Fruit fly (Drosophila melanogaster): ENCODE results near the gene CG5255.

- TF ChIP-seq CG7101 (tag; optimal IDR thresholded peaks at IDR 0.05) (no peak), CG33017 (tag; optimal IDR thresholded peaks at IDR 0.05) (no peak), ovo (GFP tag; optimal IDR thresholded peaks at IDR 0.05) (no peak), kay (GFP tag; ENCODE audit: borderline replicate concordance) (no peak), Crg-1 (GFP tag; optimal IDR thresholded peaks at IDR 0.05) (no peak), pad (GFP tag; optimal IDR thresholded peaks at IDR 0.05) (no peak), CG14711 (tag; optimal IDR thresholded peaks at IDR 0.05) (no peak), CG11617 (GFP tag; optimal IDR thresholded peaks at IDR 0.05) (no peak), Mnt (GFP tag; optimal IDR thresholded peaks at IDR 0.05) (no peak), toe (GFP tag; optimal IDR thresholded peaks at IDR 0.05) (no peak), cic (GFP tag; optimal IDR thresholded peaks at IDR 0.05) (no peak), CG1620 (GFP tag; optimal IDR thresholded peaks at IDR 0.05) (no peak)
Measured at dm6 chr3R:17127912-17128311, 9.8 kb upstream of the CG5255 start, which contains the start of gene CG31265.
